Fruit fly (Drosophila melanogaster): ENCODE data around the gene CG7888.
A peak's percentile ranks its signal among the peaks of the same experiment; 100 is the strongest.

Gene CG7888

DNA sequence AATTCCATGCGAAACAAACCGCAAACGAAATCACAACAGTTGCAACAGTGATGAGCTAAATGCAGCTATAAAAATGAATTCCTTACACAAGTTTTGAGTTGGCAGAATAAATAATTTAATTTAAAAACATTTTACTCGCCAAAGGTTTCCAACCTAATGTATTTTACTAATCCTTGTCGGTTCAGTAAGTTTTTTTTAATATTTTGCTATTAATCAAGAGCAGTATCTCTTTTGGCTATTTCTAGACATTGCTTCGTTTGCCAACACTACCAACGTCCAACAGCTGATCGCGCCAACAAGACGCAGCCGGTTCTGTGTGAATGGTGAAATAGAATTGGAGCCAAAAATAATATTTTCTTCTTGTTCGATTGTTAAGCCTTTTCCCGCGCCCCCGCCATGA is 10.9 kb downstream of the CG7888 start, which contains the start of the genes CG32075, CG45101 and SuUR (continued):
- TF ChIP-seq CG34376 (GFP tag; optimal IDR thresholded peaks at IDR 0.05) = peak; percentile 80
- TF ChIP-seq gt (GFP tag; IDR thresholded peaks at IDR 0.05) = peak; percentile 75; the same call in 1 of the 2 replicates
- TF ChIP-seq CG9797 (GFP tag; optimal IDR thresholded peaks at IDR 0.05) = peak; percentile 23
- peak; percentile 61; the same call in 1 of the 3 replicates for TF ChIP-seq CG11560 (tag; IDR thresholded peaks at IDR 0.05)
- TF ChIP-seq maf-S (GFP tag; optimal IDR thresholded peaks at IDR 0.05) = peak; percentile 75
- TF ChIP-seq ab (GFP tag; optimal IDR thresholded peaks at IDR 0.05) = peak; percentile 88
- TF ChIP-seq amos (GFP tag; IDR thresholded peaks at IDR 0.05; ENCODE audit: partially characterized antibody) = no peak
- TF ChIP-seq pb (GFP tag; optimal IDR thresholded peaks at IDR 0.05) = peak; percentile 43
- peak; percentile 41 for TF ChIP-seq CG17912 (GFP tag; optimal IDR thresholded peaks at IDR 0.05)
- TF ChIP-seq CG9609 (GFP tag; optimal IDR thresholded peaks at IDR 0.05) = peak; percentile 91
- TF ChIP-seq Mrtf (GFP tag; IDR thresholded peaks at IDR 0.05) = peak; percentile 70; the same call in 1 of the 3 replicates
- TF ChIP-seq cg (GFP tag; optimal IDR thresholded peaks at IDR 0.05) = no peak
- peak; percentile 88 for TF ChIP-seq lmd (GFP tag; IDR thresholded peaks at IDR 0.05)
- TF ChIP-seq jing (GFP tag; optimal IDR thresholded peaks at IDR 0.05) = peak; percentile 67
- peak; percentile 47; the same call in 1 of the 2 replicates for TF ChIP-seq CG4360 (GFP tag; IDR thresholded peaks at IDR 0.05)
- no peak for TF ChIP-seq CG8359 (GFP tag; optimal IDR thresholded peaks at IDR 0.05; ENCODE audit: borderline replicate concordance)
- peak; percentile 96 for TF ChIP-seq CG10267 (tag; optimal IDR thresholded peaks at IDR 0.05)
- TF ChIP-seq CG9727 (GFP tag; optimal IDR thresholded peaks at IDR 0.05) = peak; percentile 85
- TF ChIP-seq tll (GFP tag; optimal IDR thresholded peaks at IDR 0.05) = peak in 1 of 2 experiments; percentile 30
- no peak for TF ChIP-seq CG2129 (GFP tag; IDR thresholded peaks at IDR 0.05; ENCODE audit: partially characterized antibody)
- TF ChIP-seq CG13894 (tag; optimal IDR thresholded peaks at IDR 0.05) = no peak
- peak; percentile 93 for TF ChIP-seq CG13775 (GFP tag; optimal IDR thresholded peaks at IDR 0.05)
- peak; percentile 81 for TF ChIP-seq CG12769 (tag; optimal IDR thresholded peaks at IDR 0.05)
- TF ChIP-seq CG8388 (GFP tag; optimal IDR thresholded peaks at IDR 0.05) = peak; percentile 82
- peak; percentile 73 for TF ChIP-seq da (GFP tag; optimal IDR thresholded peaks at IDR 0.05)
- TF ChIP-seq CG13624 (GFP tag; optimal IDR thresholded peaks at IDR 0.05) = peak; percentile 93
- TF ChIP-seq CG2199 (GFP tag; IDR thresholded peaks at IDR 0.05) = peak; percentile 56; the same call in 1 of the 3 replicates
- peak; percentile 73; the same call in 2 of the 3 replicates for TF ChIP-seq CG11093 (GFP tag; IDR thresholded peaks at IDR 0.05)
- TF ChIP-seq dmrt99B (tag; optimal IDR thresholded peaks at IDR 0.05) = peak; percentile 69
- TF ChIP-seq repo (GFP tag; optimal IDR thresholded peaks at IDR 0.05) = peak; percentile 83
- no peak for TF ChIP-seq lov (optimal IDR thresholded peaks at IDR 0.05)
- 0 out of 3 replicates have a peak, but pooled peaks have one; percentile 58 for TF ChIP-seq lov (GFP tag; IDR thresholded peaks at IDR 0.05)
- no peak for TF ChIP-seq Tbp (GFP tag; optimal IDR thresholded peaks at IDR 0.05)
- TF ChIP-seq pum (GFP tag; optimal IDR thresholded peaks at IDR 0.05) = peak; percentile 87
- peak; percentile 59; the same call in 1 of the 2 replicates for TF ChIP-seq CG17612 (GFP tag; IDR thresholded peaks at IDR 0.05)
- no peak for TF ChIP-seq h (optimal IDR thresholded peaks at IDR 0.05)
- TF ChIP-seq ken (GFP tag; IDR thresholded peaks at IDR 0.05) = peak; percentile 89
- TF ChIP-seq Stat92E (GFP tag; optimal IDR thresholded peaks at IDR 0.05) = peak in 1 of 3 experiments; percentile 76
- TF ChIP-seq wor (GFP tag; IDR thresholded peaks at IDR 0.05) = peak; percentile 74
- peak; percentile 92 for TF ChIP-seq HLH54F (GFP tag; optimal IDR thresholded peaks at IDR 0.05)
- peak; percentile 84 for TF ChIP-seq CG16863 (GFP tag; optimal IDR thresholded peaks at IDR 0.05)
- peak; percentile 96 for TF ChIP-seq Sry-β (GFP tag; optimal IDR thresholded peaks at IDR 0.05)
- peak in 1 of 2 experiments; percentile 69 for TF ChIP-seq insv (GFP tag; optimal IDR thresholded peaks at IDR 0.05)
- TF ChIP-seq CG18476 (GFP tag; optimal IDR thresholded peaks at IDR 0.05) = peak; percentile 82
- peak; percentile 77 for TF ChIP-seq CG15601 (tag; optimal IDR thresholded peaks at IDR 0.05)
- TF ChIP-seq Rfx (GFP tag; IDR thresholded peaks at IDR 0.05) = peak; percentile 92
- no peak for TF ChIP-seq CG1832 (GFP tag; optimal IDR thresholded peaks at IDR 0.05)
- peak; percentile 51 for TF ChIP-seq CG1603 (tag; optimal IDR thresholded peaks at IDR 0.05)
- peak; percentile 82 for TF ChIP-seq CG11456 (GFP tag; IDR thresholded peaks at IDR 0.05)
- TF ChIP-seq CG15269 (tag; optimal IDR thresholded peaks at IDR 0.05) = peak; percentile 80

Data from whole organism, embryonic.